Worm (Caenorhabditis elegans) whole organism, late embryonic: ENCODE results near the gene Y82E9BR.8.

ENCODE experiments used
- F13H6.1 ChIP-seq: sonication (generic microtip); optimal IDR thresholded peaks from 2 replicates; lab custom pipeline; 2016; ENCODE audit warnings: missing genetic modification characterization, missing compliant biosample characterization
- K09A11.1 ChIP-seq: sonication (generic microtip); optimal IDR thresholded peaks from 2 replicates; lab custom pipeline; 2017; ENCODE audit warnings: antibody characterized with exemption, mild to moderate bottlenecking, missing genetic modification characterization, missing compliant biosample characterization; ENCODE audit not compliant: insufficient read depth
- T23F11.4 ChIP-seq: fragments of 200-800 bp; sonication (Bioruptor generic); optimal IDR thresholded peaks from 2 replicates; lab custom pipeline; 2018; ENCODE audit warnings: mild to moderate bottlenecking, missing genetic modification characterization, missing compliant biosample characterization
- Y22D7AL.16 ChIP-seq: sonication (generic microtip); optimal IDR thresholded peaks from 2 replicates; lab custom pipeline; 2016; ENCODE audit warnings: missing genetic modification characterization, missing compliant biosample characterization
- ahr-1 ChIP-seq: sonication (generic microtip); optimal IDR thresholded peaks from 2 replicates; lab custom pipeline; 2016; ENCODE audit warnings: missing genetic modification characterization, missing compliant biosample characterization
- ama-1 ChIP-seq: fragments of 150-350 bp; optimal IDR thresholded peaks from 2 replicates; lab custom pipeline; 2014
- ceh-14 ChIP-seq: sonication (generic microtip); optimal IDR thresholded peaks from 2 replicates; lab custom pipeline; 2016; ENCODE audit warnings: missing genotype, missing genetic modification characterization, missing compliant biosample characterization
- ceh-18 ChIP-seq: sonication (generic microtip); optimal IDR thresholded peaks from 2 replicates; lab custom pipeline; 2016; ENCODE audit warnings: missing genetic modification characterization, missing compliant biosample characterization
- ceh-2 ChIP-seq: sonication (generic microtip); optimal IDR thresholded peaks from 2 replicates; lab custom pipeline; 2016; ENCODE audit warnings: missing genotype, missing genetic modification characterization, missing compliant biosample characterization
- ceh-30 ChIP-seq: fragments of 150-350 bp; optimal IDR thresholded peaks from 2 replicates; lab custom pipeline; 2014; ENCODE audit warnings: missing biosample characterization, missing genetic modification characterization
- ceh-34 ChIP-seq: sonication (generic microtip); optimal IDR thresholded peaks from 2 replicates; lab custom pipeline; 2016; ENCODE audit warnings: mild to moderate bottlenecking, missing genetic modification characterization, missing compliant biosample characterization
- ceh-45 ChIP-seq: fragments of 200-800 bp; sonication (Bioruptor generic); IDR thresholded peaks from 2 replicates; pipeline ENCODE4 v1.3.6; 2022; ENCODE audit warnings: missing genetic modification reagents, missing genetic modification characterization, missing compliant biosample characterization
- ceh-48 ChIP-seq: sonication (generic microtip); optimal IDR thresholded peaks from 2 replicates; lab custom pipeline; 2016; ENCODE audit warnings: missing genetic modification characterization, inconsistent platforms, missing compliant biosample characterization
- ceh-6 ChIP-seq: fragments of 200-800 bp; sonication (Bioruptor generic); optimal IDR thresholded peaks from 2 replicates; lab custom pipeline; 2018; ENCODE audit warnings: mild to moderate bottlenecking, missing genetic modification characterization, missing compliant biosample characterization
- ceh-9 ChIP-seq: sonication (generic microtip); optimal IDR thresholded peaks from 2 replicates; lab custom pipeline; 2016; ENCODE audit warnings: mild to moderate bottlenecking, missing genetic modification characterization, inconsistent platforms, missing compliant biosample characterization
- che-1 ChIP-seq: sonication (generic microtip); optimal IDR thresholded peaks from 2 replicates; lab custom pipeline; 2016; ENCODE audit warnings: mild to moderate bottlenecking, missing genetic modification characterization, missing compliant biosample characterization
- dmd-4 ChIP-seq: sonication (generic microtip); optimal IDR thresholded peaks from 2 replicates; lab custom pipeline; 2016; ENCODE audit warnings: borderline replicate concordance, missing genetic modification characterization, missing compliant biosample characterization
- dve-1 ChIP-seq: sonication (generic microtip); optimal IDR thresholded peaks from 2 replicates; lab custom pipeline; 2017; ENCODE audit warnings: antibody characterized with exemption, mild to moderate bottlenecking, missing genetic modification characterization, missing compliant biosample characterization
- elt-2 ChIP-seq: sonication (generic microtip); optimal IDR thresholded peaks from 2 replicates; lab custom pipeline; 2016; ENCODE audit warnings: missing genetic modification reagents, missing genetic modification characterization, missing compliant biosample characterization
- eyg-1 ChIP-seq: sonication (generic microtip); optimal IDR thresholded peaks from 2 replicates; lab custom pipeline; 2016; ENCODE audit warnings: missing genotype, missing genetic modification characterization, missing compliant biosample characterization
- fax-1 ChIP-seq: sonication (generic microtip); optimal IDR thresholded peaks from 2 replicates; lab custom pipeline; 2016; ENCODE audit warnings: missing genotype, missing genetic modification characterization, missing compliant biosample characterization
- fkh-10 ChIP-seq: fragments of 150-350 bp; optimal IDR thresholded peaks from 2 replicates; lab custom pipeline; 2014; ENCODE audit warnings: missing biosample characterization, missing genetic modification reagents, missing genetic modification characterization
- fkh-6 ChIP-seq: sonication (generic microtip); optimal IDR thresholded peaks from 2 replicates; lab custom pipeline; 2016; ENCODE audit warnings: missing genetic modification characterization, missing compliant biosample characterization
- hlh-15 ChIP-seq: sonication (generic microtip); optimal IDR thresholded peaks from 2 replicates; lab custom pipeline; 2016; ENCODE audit warnings: missing genetic modification characterization, missing compliant biosample characterization
- hlh-6 ChIP-seq: sonication (generic microtip); optimal IDR thresholded peaks from 2 replicates; lab custom pipeline; 2016; ENCODE audit warnings: missing genotype, missing genetic modification characterization, missing compliant biosample characterization
- mec-3 ChIP-seq: sonication (generic microtip); optimal IDR thresholded peaks from 2 replicates; lab custom pipeline; 2016; ENCODE audit warnings: borderline replicate concordance, missing genetic modification characterization, missing compliant biosample characterization
- nhr-11 ChIP-seq: fragments of 150-350 bp; optimal IDR thresholded peaks from 2 replicates; lab custom pipeline; 2014; ENCODE audit warnings: missing biosample characterization, missing genetic modification characterization
- odd-2 ChIP-seq: sonication (generic microtip); optimal IDR thresholded peaks from 2 replicates; lab custom pipeline; 2017; ENCODE audit warnings: antibody characterized with exemption, mild to moderate bottlenecking, missing genetic modification characterization, missing compliant biosample characterization
- pag-3 ChIP-seq: sonication (generic microtip); optimal IDR thresholded peaks from 2 replicates; lab custom pipeline; 2016; ENCODE audit warnings: missing compliant biosample characterization, missing genetic modification characterization, borderline replicate concordance
- pat-9 ChIP-seq: fragments of 200-800 bp; sonication (Bioruptor generic); optimal IDR thresholded peaks from 2 replicates; lab custom pipeline; 2018; ENCODE audit warnings: mild to moderate bottlenecking, missing genetic modification characterization, moderate library complexity, missing compliant biosample characterization
- pha-4 ChIP-seq: fragments of 150-350 bp; optimal IDR thresholded peaks from 2 replicates; lab custom pipeline; 2018; ENCODE audit warnings: missing biosample characterization, missing genetic modification reagents, missing genetic modification characterization
- pqm-1 ChIP-seq: sonication (generic microtip); optimal IDR thresholded peaks from 2 replicates; lab custom pipeline; 2016; ENCODE audit warnings: missing genetic modification characterization, missing compliant biosample characterization
- pros-1 ChIP-seq: fragments of 150-350 bp; optimal IDR thresholded peaks from 2 replicates; lab custom pipeline; 2014; ENCODE audit warnings: missing biosample characterization, missing genetic modification reagents, missing genetic modification characterization
- ref-2 ChIP-seq: sonication (generic microtip); optimal IDR thresholded peaks from 2 replicates; lab custom pipeline; 2016; ENCODE audit warnings: missing genetic modification characterization, missing compliant biosample characterization
- sdc-2 ChIP-seq: sonication (generic microtip); optimal IDR thresholded peaks from 2 replicates; lab custom pipeline; 2016; ENCODE audit warnings: missing genotype, missing genetic modification characterization, missing compliant biosample characterization
- tbx-2 ChIP-seq: sonication (generic microtip); optimal IDR thresholded peaks from 2 replicates; lab custom pipeline; 2016; ENCODE audit warnings: missing genetic modification characterization, missing compliant biosample characterization
- tbx-7 ChIP-seq: sonication (generic microtip); optimal IDR thresholded peaks from 2 replicates; lab custom pipeline; 2016; ENCODE audit warnings: missing genotype, missing genetic modification characterization, missing compliant biosample characterization
- unc-3 ChIP-seq, 2 experiments: fragments of 200-800 bp in 1 of 2; sonication (Bioruptor generic) in 1 of 2; sonication (generic microtip) in 1 of 2; conservative IDR thresholded peaks in 1 of 2; optimal IDR thresholded peaks in 1 of 2; 2 replicates each; pipeline versions ENCODE4 v1.3.6 to Lab custom; 2016 to 2022; ENCODE audit warnings: missing compliant biosample characterization in 2 of 2, missing genetic modification characterization in 2 of 2, missing genetic modification reagents in 1 of 2
- unc-55 ChIP-seq: sonication (generic microtip); optimal IDR thresholded peaks from 2 replicates; lab custom pipeline; 2017; ENCODE audit warnings: missing biosample characterization, missing genetic modification reagents, missing genetic modification characterization
- unc-86 ChIP-seq: sonication (generic microtip); optimal IDR thresholded peaks from 2 replicates; lab custom pipeline; 2016; ENCODE audit warnings: missing genetic modification characterization, missing compliant biosample characterization
- ztf-16 ChIP-seq: sonication (generic microtip); optimal IDR thresholded peaks from 2 replicates; lab custom pipeline; 2017; ENCODE audit warnings: missing genetic modification characterization, missing compliant biosample characterization

Y82E9BR.8 gene

ce11 chrIII:1350745-1351144, 7.1 kb downstream of the Y82E9BR.8 start, which contains the start of gene Y82E9BL.3:
Gene Y82E9BL.3 (minus strand): TSS chrIII:1350845.
- no peak for TF ChIP-seq ahr-1

- TF ChIP-seq unc-55 (no peak), nhr-11 (tag; lab: Kevin White, UChicago) (no peak), ceh-6 (GFP tag; lab: Kevin White, UChicago) (no peak), pqm-1 (tag; lab: Kevin White, UChicago) (no peak), K09A11.1 (tag; lab: Kevin White, UChicago) (no peak), tbx-2 (tag; lab: Kevin White, UChicago) (no peak), dve-1 (tag; lab: Kevin White, UChicago) (no peak), T23F11.4 (GFP tag; lab: Kevin White, UChicago) (no peak), ceh-18 (tag; lab: Kevin White, UChicago) (no peak), odd-2 (no peak), eyg-1 (tag; lab: Kevin White, UChicago) (no peak), pag-3 (tag; lab: Kevin White, UChicago) (no peak)
- TF ChIP-seq, all 69 proteins: peak for 0
These were observed 8.6 kb downstream of the Y82E9BR.8 start, which contains the start of gene fbxa-25 for ce11 chrIII:1349313-1349712. Gene fbxa-25 (minus strand): TSS chrIII:1349450.

ce11 chrIII:1347539-1347938, 10.3 kb downstream of the Y82E9BR.8 start, which contains the start of gene Y82E9BL.5:
Gene Y82E9BL.5 (minus strand): TSS chrIII:1347639.
- TF ChIP-seq Y22D7AL.16 (tag; lab: Kevin White, UChicago) (no peak), unc-86 (no peak), pat-9 (tag; lab: Kevin White, UChicago) (no peak), ref-2 (tag; lab: Kevin White, UChicago) (no peak), K09A11.1 (tag; lab: Kevin White, UChicago) (no peak), ceh-30 (tag; lab: Kevin White, UChicago) (no peak), ceh-14 (tag; lab: Kevin White, UChicago) (no peak), dve-1 (tag; lab: Kevin White, UChicago) (no peak), ceh-45 (no peak), fkh-10 (GFP tag; lab: Kevin White, UChicago) (no peak), ama-1 (lab: Kevin White, UChicago) (no peak), ceh-48 (tag; lab: Kevin White, UChicago) (no peak), fkh-6 (tag; lab: Kevin White, UChicago) (no peak), mec-3 (tag; lab: Kevin White, UChicago) (no peak), hlh-6 (tag; lab: Kevin White, UChicago) (no peak)

ce11 chrIII:1347003-1347402, 10.9 kb downstream of the Y82E9BR.8 start:
- no peak for TF ChIP-seq dmd-4 (tag; lab: Kevin White, UChicago)
- TF ChIP-seq fax-1 (tag; lab: Kevin White, UChicago), result no peak
- TF ChIP-seq hlh-15 (tag; lab: Kevin White, UChicago), result no peak
- TF ChIP-seq ceh-2 (tag; lab: Kevin White, UChicago), result no peak
- no peak for TF ChIP-seq unc-3 (GFP tag; conservative IDR thresholded peaks at IDR 0.05; lab: Robert Waterston, UW)
- no peak for TF ChIP-seq unc-3 (tag; optimal IDR thresholded peaks at IDR 0.05; lab: Kevin White, UChicago)
- TF ChIP-seq tbx-7 (tag; lab: Kevin White, UChicago), result no peak
- no peak for TF ChIP-seq pros-1 (tag; lab: Kevin White, UChicago)
- no peak for TF ChIP-seq ceh-34
- TF ChIP-seq pqm-1 (tag; lab: Kevin White, UChicago), result no peak
- no peak for TF ChIP-seq pha-4 (tag; lab: Kevin White, UChicago)
- no peak for TF ChIP-seq K09A11.1 (tag; lab: Kevin White, UChicago)
- TF ChIP-seq elt-2, result no peak
- no peak for TF ChIP-seq F13H6.1 (tag; lab: Kevin White, UChicago)
- no peak for TF ChIP-seq sdc-2 (tag; lab: Kevin White, UChicago)
- TF ChIP-seq che-1, result no peak
- no peak for TF ChIP-seq pag-3 (tag; lab: Kevin White, UChicago)
- TF ChIP-seq tbx-2 (tag; lab: Kevin White, UChicago), result no peak
- TF ChIP-seq ztf-16, result no peak
- TF ChIP-seq ceh-9 (tag; lab: Kevin White, UChicago), result no peak
- TF ChIP-seq ceh-6 (GFP tag; lab: Kevin White, UChicago), result no peak
- TF ChIP-seq, all 69 proteins: peak for 0
